Worm (Caenorhabditis elegans) whole organism, L4 larva: ENCODE results near the gene C47E8.4.

ENCODE experiments used
- R02D3.7 ChIP-seq: fragments of 150-350 bp; sonication (generic microtip); optimal IDR thresholded peaks from 3 replicates; lab custom pipeline; 2014; ENCODE audit warnings: missing biosample characterization, missing genetic modification characterization
- ama-1 ChIP-seq: fragments of 150-350 bp; optimal IDR thresholded peaks from 2 replicates; lab custom pipeline; 2014; ENCODE audit warnings: inconsistent platforms, mixed read lengths
- hlh-30 ChIP-seq: sonication (generic microtip); optimal IDR thresholded peaks from 2 replicates; lab custom pipeline; 2017; ENCODE audit warnings: antibody characterized with exemption, mild to moderate bottlenecking, missing genetic modification characterization, missing compliant biosample characterization; ENCODE audit not compliant: insufficient read depth
- jun-1 ChIP-seq: fragments of 150-350 bp; optimal IDR thresholded peaks from 2 replicates; lab custom pipeline; 2014; ENCODE audit warnings: missing biosample characterization, missing genetic modification reagents, missing genetic modification characterization
- nhr-76 ChIP-seq: fragments of 150-350 bp; optimal IDR thresholded peaks from 2 replicates; lab custom pipeline; 2014; ENCODE audit warnings: missing biosample characterization, missing genetic modification characterization
- spr-3 ChIP-seq: fragments of 200-800 bp; sonication (Bioruptor generic); optimal IDR thresholded peaks from 2 replicates; lab custom pipeline; 2018; ENCODE audit warnings: mild to moderate bottlenecking, missing genetic modification characterization, missing compliant biosample characterization
- ztf-11 ChIP-seq: fragments of 150-350 bp; optimal IDR thresholded peaks from 2 replicates; lab custom pipeline; 2014; ENCODE audit warnings: missing biosample characterization, missing genetic modification characterization

DNA sequence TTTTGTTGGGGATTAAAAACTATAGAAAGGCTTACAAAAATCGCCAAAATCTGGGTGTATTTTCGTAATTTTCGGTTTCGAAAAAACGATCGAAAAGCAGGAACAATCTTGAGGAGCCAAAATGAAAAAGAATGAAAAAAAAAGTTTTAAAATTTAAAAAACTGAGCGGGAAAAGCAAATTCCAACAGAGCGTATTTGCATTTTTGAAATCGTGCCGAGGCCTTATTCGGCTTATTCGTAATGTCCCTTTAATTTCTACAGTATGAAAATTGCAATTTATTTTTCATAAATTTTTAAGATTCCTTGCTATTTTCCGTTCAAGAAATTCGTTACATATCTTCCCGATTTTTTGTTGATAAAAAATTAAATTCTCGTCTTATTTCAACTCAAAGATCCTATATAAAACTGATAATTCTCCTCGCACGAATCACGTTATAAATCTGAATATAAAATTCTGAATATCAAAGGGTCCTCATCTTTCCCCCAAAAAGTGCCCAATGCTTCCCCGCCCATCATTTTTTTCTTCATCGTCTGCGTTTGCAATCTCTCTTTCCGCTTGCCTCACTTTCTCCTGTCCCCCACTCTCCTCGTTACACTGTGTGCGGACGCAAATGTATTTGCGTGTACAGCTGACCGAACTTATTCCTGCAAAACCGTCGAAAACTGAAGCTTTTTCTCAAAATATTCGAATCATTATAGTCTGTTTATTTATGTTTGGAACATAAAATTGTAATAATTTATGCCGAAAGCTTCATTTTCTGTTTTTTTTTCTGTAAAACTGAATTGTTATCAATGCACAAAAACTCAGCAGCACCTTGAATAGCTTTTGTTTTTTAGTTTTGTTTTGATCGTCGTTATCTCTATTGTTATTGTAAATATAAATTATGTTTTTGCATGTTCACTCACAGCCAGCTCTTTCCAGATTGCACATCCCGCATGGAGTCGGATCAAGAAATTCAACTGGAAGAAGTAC is 39.2 kb downstream of the C47E8.4 start, which contains the start of the genes rfc-1 and pmp-3:
- TF ChIP-seq spr-3 (GFP tag; lab: Kevin White, UChicago) = no peak
- no peak for TF ChIP-seq jun-1 (tag; lab: Kevin White, UChicago)
- no peak for TF ChIP-seq nhr-76 (tag; lab: Kevin White, UChicago)
- TF ChIP-seq R02D3.7 (tag; lab: Kevin White, UChicago) = no peak
- TF ChIP-seq ama-1 (lab: Kevin White, UChicago) = no peak
- peak; percentile 11 for TF ChIP-seq hlh-30
- TF ChIP-seq ztf-11 (tag; lab: Kevin White, UChicago) = no peak
